Worm (Caenorhabditis elegans) whole organism, L4 larva: ENCODE data around the gene Y75B8A.24.

Source experiments
- F26F4.8 ChIP-seq: fragments of 200-800 bp; sonication (Bioruptor generic); conservative IDR thresholded peaks from 2 replicates; pipeline ENCODE4 v1.3.6; 2022; ENCODE audit warnings: missing genetic modification characterization, missing compliant biosample characterization
- ceh-28 ChIP-seq: fragments of 150-350 bp; optimal IDR thresholded peaks from 2 replicates; lab custom pipeline; 2014; ENCODE audit warnings: missing biosample characterization, missing genetic modification reagents, missing genetic modification characterization
- egl-27 ChIP-seq: sonication (generic microtip); optimal IDR thresholded peaks from 3 replicates; lab custom pipeline; 2017; ENCODE audit warnings: missing biosample characterization, missing genetic modification reagents, missing genetic modification characterization
- gei-8 ChIP-seq: fragments of 200-800 bp; sonication (Bioruptor generic); optimal IDR thresholded peaks from 2 replicates; lab custom pipeline; 2018; ENCODE audit warnings: mild to moderate bottlenecking, missing genetic modification characterization, missing compliant biosample characterization
- lin-39 ChIP-seq: fragments of 150-350 bp; optimal IDR thresholded peaks from 2 replicates; lab custom pipeline; 2014; ENCODE audit warnings: missing biosample characterization, missing genetic modification reagents, missing genetic modification characterization
- nhr-48 ChIP-seq: sonication (generic microtip); optimal IDR thresholded peaks from 2 replicates; lab custom pipeline; 2016; ENCODE audit warnings: mild to moderate bottlenecking, missing genetic modification characterization, missing compliant biosample characterization
- snpc-4 ChIP-seq: fragments of 150-350 bp; optimal IDR thresholded peaks from 2 replicates; lab custom pipeline; 2014; ENCODE audit warnings: missing biosample characterization, missing genetic modification characterization
- tra-1 ChIP-seq: fragments of 200-800 bp; sonication (Bioruptor generic); IDR thresholded peaks from 2 replicates; pipeline ENCODE4 v1.3.6; 2022; ENCODE audit warnings: missing genetic modification reagents, missing genetic modification characterization, missing compliant biosample characterization

DNA sequence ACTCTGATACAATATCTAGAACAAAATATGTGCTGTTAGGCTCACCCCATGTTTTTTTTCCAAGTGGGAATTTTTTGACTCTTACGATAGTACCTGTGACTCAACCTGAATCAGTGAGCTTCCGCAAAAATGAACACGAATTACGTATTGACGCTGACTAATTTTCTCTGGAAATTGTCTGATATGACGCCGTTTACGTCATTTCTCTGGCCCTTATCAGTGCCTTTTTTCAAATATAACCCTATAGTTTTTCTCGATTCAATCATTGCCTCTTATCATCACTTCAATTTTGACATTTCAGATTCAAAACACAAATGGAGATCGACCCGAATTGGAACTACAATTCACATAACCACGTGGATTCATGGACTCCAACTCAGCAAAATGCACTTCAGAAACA, 45.2 kb upstream of the Y75B8A.24 start, which contains the start of gene Y75B8A.28:
- TF ChIP-seq F26F4.8: no peak
- no peak for TF ChIP-seq tra-1
- no peak for TF ChIP-seq ceh-28 (tag; lab: Kevin White, UChicago)
- TF ChIP-seq lin-39 (tag; lab: Kevin White, UChicago): no peak
- TF ChIP-seq snpc-4: no peak
- TF ChIP-seq gei-8 (GFP tag; lab: Kevin White, UChicago): no peak
- no peak for TF ChIP-seq nhr-48 (tag; lab: Kevin White, UChicago)
- TF ChIP-seq egl-27 (tag; lab: Kevin White, UChicago): no peak
